Worm (Caenorhabditis elegans): ENCODE results near the gene flp-10.

- TF ChIP-seq nhr-237 (tag; optimal IDR thresholded peaks at IDR 0.05) (no peak), nhr-76 (tag; optimal IDR thresholded peaks at IDR 0.05) (no peak), lsy-2 (tag; optimal IDR thresholded peaks at IDR 0.05) (no peak), snpc-4 (tag; optimal IDR thresholded peaks at IDR 0.05) (no peak), mep-1 (tag; optimal IDR thresholded peaks at IDR 0.05) (no peak), mdl-1 (tag; optimal IDR thresholded peaks at IDR 0.05) (no peak), skn-1 (tag; optimal IDR thresholded peaks at IDR 0.05) (no peak), T20F7.1 (GFP tag; optimal IDR thresholded peaks at IDR 0.05) (no peak), tra-1 (GFP tag; IDR thresholded peaks at IDR 0.05) (no peak), unc-130 (GFP tag; optimal IDR thresholded peaks at IDR 0.05) (no peak), lin-39 (tag; optimal IDR thresholded peaks at IDR 0.05) (no peak), egl-27 (tag; optimal IDR thresholded peaks at IDR 0.05) (no peak), dpl-1 (GFP tag; optimal IDR thresholded peaks at IDR 0.05) (no peak)
These were observed 49.2 kb downstream of the flp-10 start for ce11 chrIV:7917881-7918280.
